Worm (Caenorhabditis elegans) whole organism, L2 larva: ENCODE results near the gene got-1.2.

Experiments used
- C34F6.9 ChIP-seq: fragments of 150-350 bp; optimal IDR thresholded peaks from 2 replicates; lab custom pipeline; 2014; ENCODE audit warnings: missing biosample characterization, missing genetic modification characterization
- R02D3.7 ChIP-seq: fragments of 150-350 bp; optimal IDR thresholded peaks from 2 replicates; lab custom pipeline; 2014; ENCODE audit warnings: missing biosample characterization, missing genetic modification characterization
- Y55F3AM.14 ChIP-seq: fragments of 200-800 bp; sonication (Bioruptor generic); optimal IDR thresholded peaks from 2 replicates; lab custom pipeline; 2018; ENCODE audit warnings: mild to moderate bottlenecking, missing genetic modification characterization, missing compliant biosample characterization
- alr-1 ChIP-seq: fragments of 150-350 bp; optimal IDR thresholded peaks from 2 replicates; lab custom pipeline; 2014; ENCODE audit warnings: missing biosample characterization, missing genetic modification characterization
- ama-1 ChIP-seq: fragments of 150-350 bp; optimal IDR thresholded peaks from 2 replicates; lab custom pipeline; 2018; ENCODE audit warnings: inconsistent platforms
- elt-3 ChIP-seq: sonication (generic microtip); optimal IDR thresholded peaks from 2 replicates; lab custom pipeline; 2017; ENCODE audit warnings: missing biosample characterization, missing genetic modification characterization
- fos-1 ChIP-seq: fragments of 150-350 bp; optimal IDR thresholded peaks from 2 replicates; lab custom pipeline; 2014; ENCODE audit warnings: missing biosample characterization, missing genetic modification characterization
- gmeb-1 ChIP-seq: fragments of 150-350 bp; optimal IDR thresholded peaks from 2 replicates; lab custom pipeline; 2014; ENCODE audit warnings: missing biosample characterization, missing genetic modification characterization
- lin-13 ChIP-seq: fragments of 150-350 bp; optimal IDR thresholded peaks from 2 replicates; lab custom pipeline; 2014; ENCODE audit warnings: missing biosample characterization, missing genetic modification reagents, missing genetic modification characterization
- mbf-1 ChIP-seq: sonication (generic microtip); optimal IDR thresholded peaks from 2 replicates; lab custom pipeline; 2017; ENCODE audit warnings: missing biosample characterization, missing genetic modification characterization
- nhr-25 ChIP-seq: fragments of 150-350 bp; sonication (generic microtip); optimal IDR thresholded peaks from 3 replicates; lab custom pipeline; 2014; ENCODE audit warnings: missing biosample characterization, missing genetic modification characterization
- nhr-77 ChIP-seq: fragments of 150-350 bp; optimal IDR thresholded peaks from 2 replicates; lab custom pipeline; 2014; ENCODE audit warnings: missing biosample characterization, missing genetic modification characterization
- sma-3 ChIP-seq: sonication (generic microtip); optimal IDR thresholded peaks from 2 replicates; lab custom pipeline; 2016; ENCODE audit warnings: missing genetic modification reagents, missing genetic modification characterization, missing compliant biosample characterization
- ztf-1 ChIP-seq: fragments of 200-800 bp; sonication (Bioruptor generic); conservative IDR thresholded peaks from 2 replicates; pipeline ENCODE4 v1.3.6; 2022; ENCODE audit warnings: missing genetic modification characterization, missing compliant biosample characterization

got-1.2 gene

ce11 chrX:16744940-16745339 is 48.0 kb downstream of the got-1.2 start, which contains the start of gene C10E2.2:
C10E2.2 (plus strand) TSS chrX:16745240.
- TF ChIP-seq elt-3 (tag; lab: Kevin White, UChicago) (no peak), sma-3 (GFP tag; lab: Kevin White, UChicago) (no peak), ztf-1 (no peak), gmeb-1 (tag; lab: Kevin White, UChicago) (no peak), nhr-77 (no peak), mbf-1 (tag; lab: Kevin White, UChicago) (no peak), lin-13 (GFP tag; lab: Kevin White, UChicago) (no peak), ama-1 (no peak), alr-1 (no peak), Y55F3AM.14 (GFP tag; lab: Kevin White, UChicago) (no peak), C34F6.9 (no peak), R02D3.7 (tag; lab: Kevin White, UChicago) (no peak), fos-1 (tag; lab: Kevin White, UChicago) (no peak), nhr-25 (tag; lab: Kevin White, UChicago) (no peak)
